Worm (Caenorhabditis elegans): Measurements from ENCODE around the gene clr-1.

- TF ChIP-seq ama-1 (optimal IDR thresholded peaks at IDR 0.05) (no peak), pqm-1 (tag; optimal IDR thresholded peaks at IDR 0.05) (no peak), unc-3 (GFP tag; conservative IDR thresholded peaks at IDR 0.05) (no peak), unc-3 (tag; optimal IDR thresholded peaks at IDR 0.05) (no peak), pag-3 (tag; optimal IDR thresholded peaks at IDR 0.05; ENCODE audit: borderline replicate concordance) (no peak), ets-4 (tag; optimal IDR thresholded peaks at IDR 0.05) (no peak), fkh-10 (GFP tag; optimal IDR thresholded peaks at IDR 0.05) (no peak)
These were observed 10.4 kb upstream of the clr-1 start, which contains the start of gene daz-1 for ce11 chrII:5455650-5456355.
